Worm (Caenorhabditis elegans): ENCODE results near the gene vit-4.

DNA sequence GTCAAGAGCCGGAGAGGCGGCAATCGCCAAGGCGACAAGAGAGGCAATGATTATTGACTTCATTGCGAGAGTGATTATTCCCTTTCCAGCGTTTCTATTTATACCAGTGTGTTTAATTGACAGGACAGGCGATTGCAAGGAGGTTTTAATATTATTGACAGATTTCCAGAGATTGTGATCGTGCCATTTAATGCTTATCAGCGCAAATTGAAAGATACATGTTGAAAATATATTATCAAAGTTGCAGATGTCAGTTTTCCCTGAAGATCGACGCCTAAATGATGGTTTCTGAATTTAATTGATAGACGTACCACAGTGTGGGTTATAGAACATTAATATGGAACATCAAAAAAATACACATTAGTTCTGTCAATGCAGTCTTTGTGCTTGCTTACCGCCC, at the start of gene vit-4:
- TF ChIP-seq flt-1 (GFP tag; IDR thresholded peaks at IDR 0.05) (no peak), ztf-23 (GFP tag; IDR thresholded peaks at IDR 0.05) (no peak), cog-1 (tag; optimal IDR thresholded peaks at IDR 0.05) (no peak), ztf-29 (GFP tag; IDR thresholded peaks at IDR 0.05) (no peak), klf-2 (GFP tag; conservative IDR thresholded peaks at IDR 0.05) (no peak), tab-1 (GFP tag; IDR thresholded peaks at IDR 0.05) (no peak)
